Fruit fly (Drosophila melanogaster) whole organism, embryonic: ENCODE measurements around the gene upSET.

Experiments used
- Abd-B ChIP-seq: fragments of 200-800 bp; sonication (Bioruptor generic); optimal IDR thresholded peaks from 2 replicates; lab custom pipeline; 2018; ENCODE audit warnings: missing biosample characterization, mild to moderate bottlenecking, missing genetic modification characterization, moderate library complexity
- CG10267 ChIP-seq: fragments of 200-800 bp; sonication (Bioruptor generic); optimal IDR thresholded peaks from 2 replicates; lab custom pipeline; 2018; ENCODE audit warnings: missing biosample characterization, mild to moderate bottlenecking, missing genetic modification characterization, moderate library complexity
- CG10654 ChIP-seq: fragments of 200-800 bp; sonication (Bioruptor generic); optimal IDR thresholded peaks from 2 replicates; lab custom pipeline; 2016; ENCODE audit warnings: missing biosample characterization, missing genetic modification characterization
- CG12071 ChIP-seq: fragments of 200-800 bp; sonication (Bioruptor generic); optimal IDR thresholded peaks from 3 replicates; lab custom pipeline; 2018; ENCODE audit warnings: missing biosample characterization, mild to moderate bottlenecking, missing genetic modification characterization
- CG14667 ChIP-seq: fragments of 200-800 bp; sonication (Bioruptor generic); IDR thresholded peaks from 2 replicates; pipeline ENCODE4 v1.3.6; 2022; ENCODE audit warnings: missing biosample characterization, missing genetic modification characterization
- CG32532 ChIP-seq: fragments of 200-800 bp; sonication (Bioruptor generic); IDR thresholded peaks from 2 replicates; pipeline ENCODE4 v1.3.6; 2022; ENCODE audit warnings: missing biosample characterization, missing genetic modification characterization
- CG3838 ChIP-seq: fragments of 200-800 bp; sonication (Bioruptor generic); optimal IDR thresholded peaks from 3 replicates; lab custom pipeline; 2016; ENCODE audit warnings: missing biosample characterization, missing genetic modification characterization
- CG7786 ChIP-seq: fragments of 200-800 bp; sonication (Bioruptor generic); optimal IDR thresholded peaks from 2 replicates; lab custom pipeline; 2016; ENCODE audit warnings: missing biosample characterization, missing genetic modification characterization
- CG7987 ChIP-seq: fragments of 200-800 bp; sonication (Bioruptor generic); optimal IDR thresholded peaks from 2 replicates; lab custom pipeline; 2018; ENCODE audit warnings: missing biosample characterization, mild to moderate bottlenecking, missing genetic modification characterization, moderate library complexity
- Lim3 ChIP-seq: fragments of 200-800 bp; sonication (Bioruptor generic); IDR thresholded peaks from 2 replicates; pipeline ENCODE4 v1.3.6; 2022; ENCODE audit warnings: missing biosample characterization, missing genetic modification characterization
- Xbp1 ChIP-seq: fragments of 200-800 bp; sonication (Bioruptor generic); optimal IDR thresholded peaks from 3 replicates; lab custom pipeline; 2016; ENCODE audit warnings: missing biosample characterization, mild to moderate bottlenecking, missing genetic modification characterization
- ftz-f1 ChIP-seq: fragments of 200-800 bp; sonication (Bioruptor generic); optimal IDR thresholded peaks from 2 replicates; lab custom pipeline; 2016; ENCODE audit warnings: missing biosample characterization, missing genetic modification characterization
- gcm ChIP-seq: fragments of 200-800 bp; sonication (Bioruptor generic); optimal IDR thresholded peaks from 2 replicates; lab custom pipeline; 2019; ENCODE audit warnings: missing biosample characterization, mild to moderate bottlenecking, missing genetic modification characterization, moderate library complexity
- ttk ChIP-seq: fragments of 200-800 bp; sonication (Bioruptor generic); IDR thresholded peaks from 2 replicates; pipeline ENCODE4 v2.1.2; 2022; ENCODE audit warnings: missing biosample characterization, missing genetic modification characterization

DNA sequence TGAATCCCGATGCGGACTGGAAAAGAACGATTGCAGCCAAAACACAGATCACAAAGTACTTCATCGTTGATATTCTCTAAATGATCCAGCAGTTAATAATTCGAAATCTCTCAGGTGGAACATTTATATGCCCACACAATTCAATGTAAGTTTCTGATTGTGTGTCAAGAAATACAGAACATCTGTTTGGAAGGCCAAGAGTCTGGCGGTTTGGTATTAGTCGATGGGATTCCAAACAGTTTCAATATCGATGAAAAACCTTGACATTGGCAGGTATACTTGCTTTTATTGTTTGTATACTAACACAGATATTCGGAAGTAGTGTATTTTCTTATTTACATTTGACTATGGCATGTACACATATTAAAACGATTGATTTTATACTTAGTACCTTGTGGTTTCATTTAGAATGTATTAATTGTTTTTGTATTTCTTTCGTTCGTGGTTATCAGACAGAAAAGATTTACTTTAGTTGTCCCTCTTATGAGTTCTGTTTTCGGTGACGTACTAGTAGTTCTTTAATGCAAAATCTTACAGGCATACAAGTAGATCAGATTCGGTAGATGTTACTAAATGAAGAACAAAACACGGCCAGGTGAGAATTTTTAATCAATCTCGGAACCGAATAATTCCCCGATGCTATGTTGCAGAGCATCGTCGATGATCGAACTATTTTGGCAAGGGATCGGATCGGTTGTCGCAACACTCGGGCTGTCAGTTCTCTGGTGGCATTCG lies 28.4 kb upstream of the upSET start, which contains the start of the genes CG13738 and Hsc70-1:
- TF ChIP-seq CG32532 (no peak), Xbp1 (GFP tag; lab: Kevin White, UChicago) (no peak), CG12071 (GFP tag; lab: Kevin White, UChicago) (no peak), Lim3 (no peak), Abd-B (GFP tag; lab: Kevin White, UChicago) (no peak), CG7987 (GFP tag; lab: Kevin White, UChicago) (no peak), ttk (GFP tag; lab: Robert Waterston, UW) (no peak), ftz-f1 (GFP tag; lab: Kevin White, UChicago) (no peak), CG3838 (GFP tag; lab: Kevin White, UChicago) (no peak), CG10267 (tag; lab: Kevin White, UChicago) (no peak), gcm (GFP tag; lab: Kevin White, UChicago) (no peak), CG10654 (GFP tag; lab: Kevin White, UChicago) (no peak), CG7786 (GFP tag; lab: Kevin White, UChicago) (no peak), CG14667 (GFP tag; lab: Robert Waterston, UW) (no peak)
